Worm (Caenorhabditis elegans) whole organism, L4 larva: Measurements from ENCODE around the gene T11G6.2.

Source experiments
- F37D6.2 ChIP-seq: sonication (generic microtip); optimal IDR thresholded peaks from 2 replicates; lab custom pipeline; 2016; ENCODE audit warnings: mild to moderate bottlenecking, missing genetic modification characterization, missing compliant biosample characterization
- T26A8.4 ChIP-seq: fragments of 200-800 bp; sonication (Bioruptor generic); IDR thresholded peaks from 2 replicates; pipeline ENCODE4 v1.3.6; 2022; ENCODE audit warnings: missing genetic modification characterization, missing compliant biosample characterization
- Y75B8A.6 ChIP-seq: fragments of 200-800 bp; sonication (Bioruptor generic); IDR thresholded peaks from 2 replicates; pipeline ENCODE4 v1.3.6; 2022; ENCODE audit warnings: missing genetic modification reagents, missing genetic modification characterization, missing compliant biosample characterization
- ZK337.2 ChIP-seq: fragments of 200-800 bp; sonication (Bioruptor generic); IDR thresholded peaks from 2 replicates; pipeline ENCODE4 v1.3.6; 2022; ENCODE audit warnings: missing genetic modification reagents, missing genetic modification characterization, missing compliant biosample characterization
- ZK546.5 ChIP-seq, 2 experiments: sonication (generic microtip); optimal IDR thresholded peaks; 2 replicates each; lab custom pipeline; 2017; ENCODE audit warnings: missing biosample characterization in 2 of 2, missing genetic modification characterization in 2 of 2
- arid-1 ChIP-seq: fragments of 200-800 bp; sonication (Bioruptor generic); conservative IDR thresholded peaks from 2 replicates; pipeline ENCODE4 v1.3.6; 2022; ENCODE audit warnings: missing genetic modification reagents, missing genetic modification characterization, missing compliant biosample characterization
- attf-4 ChIP-seq: sonication (generic microtip); optimal IDR thresholded peaks from 3 replicates; lab custom pipeline; 2017; ENCODE audit warnings: missing biosample characterization, missing genetic modification characterization
- ceh-32 ChIP-seq: sonication (generic microtip); optimal IDR thresholded peaks from 2 replicates; lab custom pipeline; 2016; ENCODE audit warnings: mild to moderate bottlenecking, missing genetic modification characterization, missing compliant biosample characterization; ENCODE audit not compliant: poor library complexity
- ceh-44 ChIP-seq: fragments of 200-800 bp; sonication (Bioruptor generic); IDR thresholded peaks from 2 replicates; pipeline ENCODE4 v1.3.6; 2022; ENCODE audit warnings: missing genetic modification reagents, missing genetic modification characterization, missing compliant biosample characterization
- daf-8 ChIP-seq: fragments of 200-800 bp; sonication (Bioruptor generic); IDR thresholded peaks from 2 replicates; pipeline ENCODE4 v1.3.6; 2022; ENCODE audit warnings: missing genetic modification characterization, missing compliant biosample characterization
- dmd-6 ChIP-seq: fragments of 200-800 bp; sonication (Bioruptor generic); IDR thresholded peaks from 2 replicates; pipeline ENCODE4 v1.3.6; 2022; ENCODE audit warnings: missing genetic modification reagents, missing genetic modification characterization, missing compliant biosample characterization
- dmd-8 ChIP-seq: fragments of 200-800 bp; sonication (Bioruptor generic); IDR thresholded peaks from 2 replicates; pipeline ENCODE4 v1.3.6; 2022; ENCODE audit warnings: missing genetic modification characterization, missing compliant biosample characterization
- dpl-1 ChIP-seq: fragments of 150-350 bp; optimal IDR thresholded peaks from 2 replicates; lab custom pipeline; 2014; ENCODE audit warnings: missing biosample characterization, missing genetic modification reagents, missing genetic modification characterization
- duxl-1 ChIP-seq: sonication (generic microtip); optimal IDR thresholded peaks from 2 replicates; lab custom pipeline; 2016; ENCODE audit warnings: mild to moderate bottlenecking, missing genetic modification characterization, moderate library complexity, missing compliant biosample characterization; ENCODE audit not compliant: poor library complexity
- egl-27 ChIP-seq: sonication (generic microtip); optimal IDR thresholded peaks from 3 replicates; lab custom pipeline; 2017; ENCODE audit warnings: missing biosample characterization, missing genetic modification reagents, missing genetic modification characterization
- egl-43 ChIP-seq: fragments of 200-800 bp; sonication (Bioruptor generic); IDR thresholded peaks from 2 replicates; pipeline ENCODE4 v1.3.6; 2022; ENCODE audit warnings: missing genetic modification reagents, missing genetic modification characterization, missing compliant biosample characterization
- fos-1 ChIP-seq: fragments of 150-350 bp; optimal IDR thresholded peaks from 2 replicates; lab custom pipeline; 2014; ENCODE audit warnings: missing biosample characterization, missing genetic modification characterization
- jun-1 ChIP-seq: fragments of 150-350 bp; optimal IDR thresholded peaks from 2 replicates; lab custom pipeline; 2014; ENCODE audit warnings: missing biosample characterization, missing genetic modification reagents, missing genetic modification characterization
- lin-15B ChIP-seq: fragments of 150-350 bp; sonication (generic microtip); optimal IDR thresholded peaks from 3 replicates; lab custom pipeline; 2014; ENCODE audit warnings: missing biosample characterization, missing genetic modification characterization
- lin-39 ChIP-seq: fragments of 150-350 bp; optimal IDR thresholded peaks from 2 replicates; lab custom pipeline; 2014; ENCODE audit warnings: missing biosample characterization, missing genetic modification reagents, missing genetic modification characterization
- madf-9 ChIP-seq: fragments of 200-800 bp; sonication (Bioruptor generic); conservative IDR thresholded peaks from 2 replicates; pipeline ENCODE4 v1.3.6; 2022; ENCODE audit warnings: missing genetic modification reagents, missing genetic modification characterization, missing compliant biosample characterization
- mxl-3 ChIP-seq: fragments of 200-800 bp; sonication (Bioruptor generic); optimal IDR thresholded peaks from 2 replicates; lab custom pipeline; 2018; ENCODE audit warnings: mild to moderate bottlenecking, missing genetic modification characterization, missing compliant biosample characterization
- nhr-10 ChIP-seq: fragments of 150-350 bp; optimal IDR thresholded peaks from 2 replicates; lab custom pipeline; 2014; ENCODE audit warnings: missing biosample characterization, missing genetic modification characterization
- nhr-25 ChIP-seq: sonication (generic microtip); optimal IDR thresholded peaks from 2 replicates; lab custom pipeline; 2017; ENCODE audit warnings: missing genetic modification characterization, mild to moderate bottlenecking, missing compliant biosample characterization, antibody characterized with exemption, moderate library complexity, borderline replicate concordance; ENCODE audit not compliant: insufficient read depth
- nhr-28 ChIP-seq: fragments of 150-350 bp; optimal IDR thresholded peaks from 2 replicates; lab custom pipeline; 2014; ENCODE audit warnings: missing biosample characterization, missing genetic modification characterization
- pqm-1 ChIP-seq: sonication (generic microtip); optimal IDR thresholded peaks from 2 replicates; lab custom pipeline; 2017; ENCODE audit warnings: missing biosample characterization, missing genetic modification characterization
- rbr-2 ChIP-seq: sonication (generic microtip); optimal IDR thresholded peaks from 2 replicates; lab custom pipeline; 2016; ENCODE audit warnings: missing genotype, missing genetic modification characterization, missing compliant biosample characterization
- snpc-4 ChIP-seq: fragments of 150-350 bp; optimal IDR thresholded peaks from 2 replicates; lab custom pipeline; 2014; ENCODE audit warnings: missing biosample characterization, missing genetic modification characterization
- tra-1 ChIP-seq: fragments of 200-800 bp; sonication (Bioruptor generic); IDR thresholded peaks from 2 replicates; pipeline ENCODE4 v1.3.6; 2022; ENCODE audit warnings: missing genetic modification reagents, missing genetic modification characterization, missing compliant biosample characterization
- zag-1 ChIP-seq: fragments of 150-350 bp; optimal IDR thresholded peaks from 2 replicates; lab custom pipeline; 2014; ENCODE audit warnings: missing biosample characterization, missing genetic modification characterization

The T11G6.2 gene

DNA sequence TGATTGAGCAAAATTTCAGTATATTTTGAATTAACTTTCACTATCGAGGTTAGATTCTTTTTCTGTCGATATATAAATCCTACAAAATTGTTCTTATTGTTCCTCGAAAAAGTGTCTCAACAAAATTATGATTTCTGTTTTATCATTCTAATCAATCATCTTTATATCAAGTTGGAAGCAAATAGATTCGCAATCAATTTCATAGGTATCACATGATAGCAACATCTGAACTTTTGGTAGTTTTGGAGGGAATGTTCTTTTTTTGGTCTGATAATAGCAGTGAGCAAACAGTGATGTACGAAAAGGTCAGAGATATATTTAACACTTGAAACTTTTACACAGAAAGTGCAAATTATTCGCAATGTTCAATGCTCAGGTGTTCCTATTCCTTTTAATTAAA is 47.5 kb downstream of the T11G6.2 start (continued):
- no peak for TF ChIP-seq F37D6.2 (tag; lab: Kevin White, UChicago)
- no peak for TF ChIP-seq zag-1 (tag; lab: Kevin White, UChicago)
- TF ChIP-seq nhr-10: no peak
- no peak for TF ChIP-seq Y75B8A.6 (GFP tag; lab: Robert Waterston, UW)
- no peak for TF ChIP-seq ceh-44 (GFP tag; lab: Robert Waterston, UW)
- peak; percentile 75 for TF ChIP-seq dmd-6
- no peak for TF ChIP-seq ceh-32 (tag; lab: Kevin White, UChicago)
- TF ChIP-seq T26A8.4: no peak
- TF ChIP-seq nhr-25 (tag; lab: Kevin White, UChicago): no peak
- TF ChIP-seq duxl-1 (tag; lab: Kevin White, UChicago): no peak
- TF ChIP-seq tra-1 (GFP tag; lab: Robert Waterston, UW): 0 out of 2 replicates have a peak, but pooled peaks have one; percentile 35
- TF ChIP-seq dpl-1: no peak
- TF ChIP-seq lin-39 (tag; lab: Kevin White, UChicago): no peak
- no peak for TF ChIP-seq ZK546.5 (tag; optimal IDR thresholded peaks at IDR 0.05; lab: Kevin White, UChicago)
- no peak for TF ChIP-seq egl-43 (GFP tag; lab: Robert Waterston, UW)
- TF ChIP-seq rbr-2 (tag; lab: Kevin White, UChicago): no peak
- no peak for TF ChIP-seq fos-1
- TF ChIP-seq jun-1 (tag; lab: Kevin White, UChicago): no peak
- peak; percentile 92 for TF ChIP-seq pqm-1 (tag; lab: Kevin White, UChicago)
- TF ChIP-seq egl-27: no peak
- no peak for TF ChIP-seq ZK337.2 (GFP tag; lab: Robert Waterston, UW)
- TF ChIP-seq nhr-28 (tag; lab: Kevin White, UChicago): peak; percentile 78
- TF ChIP-seq madf-9 (GFP tag; lab: Robert Waterston, UW): no peak
- TF ChIP-seq attf-4 (tag; lab: Kevin White, UChicago): no peak
- TF ChIP-seq snpc-4 (tag; lab: Kevin White, UChicago): no peak
- TF ChIP-seq daf-8 (GFP tag; lab: Robert Waterston, UW): no peak
- no peak for TF ChIP-seq lin-15B (tag; lab: Kevin White, UChicago)
- TF ChIP-seq mxl-3 (GFP tag; lab: Kevin White, UChicago): peak; percentile 12
- no peak for TF ChIP-seq dmd-8
- 0 out of 2 replicates have a peak, but pooled peaks have one; percentile 21 for TF ChIP-seq arid-1 (GFP tag; lab: Robert Waterston, UW)
